Fruit fly (Drosophila melanogaster) Kc167 (cell line): ENCODE data around the gene Ae2.
"Not testable (repeated sequence)": the region's sequence is repeated elsewhere in the genome, so short reads cannot be mapped to it uniquely, and the experiment has no call there.

Experiments used
- Myc ChIP-seq: fragments of >200 bp; optimal IDR thresholded peaks from 2 replicates; lab custom pipeline; 2017; ENCODE audit warnings: missing external identifiers
- Sin3A ChIP-seq: fragments of >200 bp; optimal IDR thresholded peaks from 2 replicates; lab custom pipeline; 2018; ENCODE audit warnings: missing external identifiers
- h ChIP-seq: fragments of >200 bp; optimal IDR thresholded peaks from 3 replicates; lab custom pipeline; 2018; ENCODE audit warnings: missing external identifiers
- insv ChIP-seq: fragments of >200 bp; optimal IDR thresholded peaks from 3 replicates; lab custom pipeline; 2018; ENCODE audit warnings: missing external identifiers
- psq ChIP-seq: fragments of >200 bp; optimal IDR thresholded peaks from 2 replicates; lab custom pipeline; 2017; ENCODE audit warnings: missing external identifiers
- ttk ChIP-seq: sonication (Bioruptor generic); optimal IDR thresholded peaks from 2 replicates; lab custom pipeline; 2017; ENCODE audit warnings: missing external identifiers

Ae2 gene

dm6 chr3L:9767636-9768358 is 4.5 kb downstream of the Ae2 start:
- TF ChIP-seq Sin3A (lab: Kevin White, UChicago) (no peak), ttk (lab: Kevin White, UChicago) (no peak), psq (lab: Kevin White, UChicago) (no peak)

DNA sequence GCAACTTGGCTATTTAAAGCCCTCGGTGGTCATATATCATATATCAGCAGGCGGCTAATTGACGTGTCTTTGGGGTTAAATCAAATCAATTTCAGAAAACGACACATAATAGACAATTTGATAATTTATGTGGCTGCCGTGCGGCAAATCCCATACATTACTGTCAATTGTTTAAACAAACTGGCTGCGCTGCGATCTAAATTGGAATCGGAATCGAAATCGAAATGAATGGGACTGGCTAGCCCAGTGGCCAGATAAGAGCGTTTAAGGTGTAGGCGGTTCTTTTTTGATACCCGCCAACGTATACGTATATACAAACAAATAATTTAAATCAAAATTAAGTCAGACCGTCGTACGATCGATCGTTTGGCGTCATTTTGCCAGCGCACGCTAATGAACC is 5.0 kb downstream of the Ae2 start:
- TF ChIP-seq h (lab: Kevin White, UChicago) = no peak

dm6 chr3L:9775728-9776127 is 12.4 kb downstream of the Ae2 start:
- TF ChIP-seq insv (lab: Kevin White, UChicago) (no peak), h (lab: Kevin White, UChicago) (no peak), psq (lab: Kevin White, UChicago) (no peak), ttk (lab: Kevin White, UChicago) (no peak), Sin3A (lab: Kevin White, UChicago) (no peak), Myc (lab: Kevin White, UChicago) (no peak)

DNA sequence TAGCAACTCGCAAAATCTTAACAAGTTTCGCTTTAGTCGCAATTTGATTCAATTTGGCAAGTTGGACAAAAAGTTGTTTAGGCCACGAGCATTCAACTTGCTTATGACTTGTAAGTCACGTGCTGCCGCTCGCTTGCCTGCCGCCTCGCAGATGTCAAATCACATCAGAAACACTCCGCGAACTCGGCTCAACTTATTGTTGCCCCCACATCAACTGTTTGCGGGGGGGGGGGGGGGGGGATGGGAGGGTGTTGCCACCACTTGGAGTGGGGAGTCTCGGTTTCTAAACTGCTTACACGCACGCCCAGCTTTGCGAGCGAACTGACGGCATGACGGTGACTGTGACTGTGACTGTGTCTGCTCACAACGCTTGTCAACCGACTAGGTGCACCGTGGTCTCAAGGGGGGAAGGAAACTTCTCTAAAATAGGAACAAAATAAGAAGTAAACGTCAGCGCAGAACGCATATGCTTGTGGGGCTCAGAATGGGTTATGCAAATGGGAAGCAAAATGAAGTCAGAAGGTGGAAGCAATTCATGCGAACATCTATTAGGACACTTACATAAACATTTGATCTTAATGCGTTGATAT is 13.6 kb downstream of the Ae2 start:
- TF ChIP-seq h (lab: Kevin White, UChicago) (no peak), Sin3A (lab: Kevin White, UChicago) (no peak), psq (lab: Kevin White, UChicago) (no peak), insv (lab: Kevin White, UChicago) (no peak)

DNA sequence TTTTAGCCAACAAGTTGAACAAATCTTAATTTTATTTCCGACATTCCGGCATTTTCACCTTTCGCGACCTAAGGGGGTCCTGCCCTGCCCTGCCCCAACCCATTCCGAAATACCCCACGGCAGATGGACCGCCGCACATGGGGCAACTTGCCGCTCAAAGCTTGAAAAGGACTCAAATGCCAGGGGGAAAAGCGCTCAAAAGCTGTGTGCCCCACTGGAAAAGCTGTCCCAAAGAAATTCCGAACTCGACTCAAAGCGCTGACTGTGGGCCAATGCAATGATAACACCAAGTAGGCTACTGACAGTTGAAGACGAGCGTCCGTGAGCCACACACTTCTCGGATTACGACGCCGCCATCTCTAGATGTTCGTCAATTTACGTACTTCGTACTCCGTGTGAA is 23.4 kb downstream of the Ae2 start, which contains the start of gene CG32052:
CG32052 (plus strand) TSS at position 301 of the 400 bp plus-strand sequence.
- TF ChIP-seq psq (lab: Kevin White, UChicago) = no peak
- no peak for TF ChIP-seq Myc (lab: Kevin White, UChicago)
- no peak for TF ChIP-seq h (lab: Kevin White, UChicago)
- TF ChIP-seq ttk (lab: Kevin White, UChicago) = no peak
- TF ChIP-seq Sin3A (lab: Kevin White, UChicago) = no peak

- TF ChIP-seq Sin3A (lab: Kevin White, UChicago) (no peak), h (lab: Kevin White, UChicago) (no peak), insv (lab: Kevin White, UChicago) (no peak), ttk (lab: Kevin White, UChicago) (no peak), psq (lab: Kevin White, UChicago) (no peak)
Observed at dm6 chr3L:9797587-9797986, 34.2 kb downstream of the Ae2 start, which contains the start of gene Zasp67. Zasp67 (minus strand) TSS chr3L:9797687.

DNA sequence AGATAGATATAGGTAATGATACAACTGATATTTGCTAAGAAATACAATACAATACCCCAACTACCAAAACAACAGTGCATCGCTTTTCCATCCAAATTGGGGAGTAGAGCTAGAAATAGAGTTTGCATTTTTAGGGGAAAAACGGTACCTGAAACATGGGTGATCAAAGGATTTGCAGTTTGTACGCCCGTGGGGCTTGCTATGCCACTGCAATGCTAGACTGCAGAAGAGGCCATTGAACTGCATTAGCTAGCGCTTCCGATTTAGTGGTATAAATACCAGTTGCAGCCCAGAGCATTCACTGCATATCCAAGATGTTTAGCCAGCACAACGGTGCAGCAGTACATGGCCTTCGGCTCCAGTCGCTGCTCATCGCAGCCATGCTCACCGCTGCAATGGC is 34.8 kb downstream of the Ae2 start, which contains the start of gene Ilp1:
Ilp1 (plus strand) TSS at position 301 of the 400 bp plus-strand sequence.
- TF ChIP-seq psq, insv, h (lab: Kevin White, UChicago): not testable (repeated sequence)

dm6 chr3L:9799398-9799797 is 36.1 kb downstream of the Ae2 start, which contains the start of gene Ilp2:
Ilp2 (plus strand) TSS chr3L:9799698.
- TF ChIP-seq ttk (lab: Kevin White, UChicago) (no peak), psq (lab: Kevin White, UChicago) (no peak)

DNA sequence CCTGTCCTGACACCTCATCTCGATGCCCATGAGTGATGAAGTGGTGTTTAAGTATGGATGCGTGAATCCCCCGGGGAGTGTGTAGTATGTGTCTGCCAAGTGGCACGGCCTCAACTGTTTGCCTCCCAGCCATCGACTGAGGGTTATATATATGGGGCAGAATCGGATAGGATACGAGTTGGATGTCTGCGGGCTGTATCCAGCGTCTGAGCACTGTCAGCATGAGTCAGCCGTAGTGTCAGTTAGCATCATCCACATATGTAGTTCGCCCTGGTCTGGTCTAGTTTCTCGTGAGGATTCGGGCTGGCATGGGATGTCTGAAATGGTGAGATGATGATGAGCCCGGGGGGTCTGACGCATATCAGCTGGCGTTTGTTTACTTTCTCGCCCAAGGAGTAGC is 38.7 kb downstream of the Ae2 start, which contains the start of gene Ilp3:
Ilp3 (minus strand) TSS at position 101 of the 400 bp plus-strand sequence.
- no peak for TF ChIP-seq insv (lab: Kevin White, UChicago)
- no peak for TF ChIP-seq ttk (lab: Kevin White, UChicago)

DNA sequence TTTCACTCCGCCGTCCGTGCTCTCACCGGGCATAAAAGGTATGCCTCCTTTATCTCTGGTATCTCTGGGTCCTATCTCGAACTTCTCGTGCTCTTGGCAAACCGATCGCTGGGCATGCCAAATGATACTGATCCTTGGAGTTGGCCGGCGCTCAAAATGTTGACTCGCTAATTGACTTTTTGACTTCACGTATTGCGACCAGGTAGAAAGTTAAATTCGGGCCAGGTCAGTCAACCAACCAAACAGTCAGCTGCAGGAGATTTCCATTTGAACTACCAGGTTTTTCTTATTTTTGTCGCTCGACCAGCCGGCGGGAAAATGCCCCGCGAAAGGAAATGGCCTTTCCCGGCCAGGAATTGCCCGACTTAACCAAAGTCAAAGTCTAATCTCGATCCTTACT is 40.8 kb downstream of the Ae2 start, which contains the start of gene Ilp4:
Ilp4 (minus strand) TSS at position 139 of the 400 bp plus-strand sequence.
- TF ChIP-seq insv (lab: Kevin White, UChicago) = no peak
- no peak for TF ChIP-seq h (lab: Kevin White, UChicago)
- TF ChIP-seq Myc (lab: Kevin White, UChicago) = no peak
- TF ChIP-seq psq (lab: Kevin White, UChicago) = no peak
- TF ChIP-seq Sin3A (lab: Kevin White, UChicago) = no peak
- TF ChIP-seq ttk (lab: Kevin White, UChicago) = no peak

DNA sequence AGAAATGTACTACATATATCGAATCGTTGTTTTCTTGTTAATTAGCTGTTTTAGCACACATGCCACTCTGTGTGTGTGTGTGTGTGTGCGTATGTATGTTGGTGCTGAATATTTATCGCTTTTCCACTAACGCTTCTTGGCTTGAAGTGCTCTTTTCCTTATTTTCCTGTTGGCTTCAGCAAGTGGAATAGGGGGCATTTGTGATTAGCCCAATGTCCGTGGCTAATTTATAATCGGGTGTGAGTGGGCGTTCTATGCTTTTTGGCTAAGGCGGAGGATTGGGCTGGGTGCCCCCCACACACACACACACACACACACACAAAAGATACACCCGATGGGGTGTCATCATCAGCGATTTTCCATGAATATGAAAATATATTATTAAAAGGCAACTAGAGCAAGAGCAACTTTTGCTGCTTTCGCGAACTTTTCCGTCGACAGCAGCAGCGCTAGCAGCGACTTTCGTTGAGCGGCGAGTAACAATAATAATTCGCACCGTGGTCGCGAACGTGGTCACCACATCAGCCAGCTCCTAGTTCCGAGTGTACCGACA is 50.1 kb downstream of the Ae2 start, which contains the start of gene CG43897:
CG43897 (plus strand) TSS at position 503 of the 553 bp plus-strand sequence.
- TF ChIP-seq psq (lab: Kevin White, UChicago) (no peak), ttk (lab: Kevin White, UChicago) (no peak), Myc (lab: Kevin White, UChicago) (no peak), Sin3A (lab: Kevin White, UChicago) (no peak), h (lab: Kevin White, UChicago) (no peak), insv (lab: Kevin White, UChicago) (no peak)

DNA sequence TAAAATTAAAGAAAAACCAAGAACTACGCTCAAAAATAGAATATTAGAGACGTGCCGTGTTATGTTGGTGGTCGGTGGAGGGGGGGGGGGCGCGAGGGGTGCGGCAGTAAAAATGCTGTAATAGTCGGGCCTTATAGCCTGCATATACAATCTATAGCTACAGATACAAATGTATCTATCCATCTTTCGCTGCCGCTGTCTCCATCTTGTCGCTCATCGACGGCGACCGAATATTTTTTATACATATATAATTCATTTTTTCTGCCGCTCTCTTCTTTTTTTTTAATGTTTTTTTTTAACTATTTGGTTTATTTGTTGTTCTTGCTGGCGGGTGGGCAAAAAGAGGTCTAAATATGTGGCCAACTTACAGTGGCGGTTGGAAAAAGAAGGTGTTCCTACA is 51.3 kb downstream of the Ae2 start:
- TF ChIP-seq ttk (lab: Kevin White, UChicago) (no peak), psq (lab: Kevin White, UChicago) (no peak), insv (lab: Kevin White, UChicago) (no peak), h (lab: Kevin White, UChicago) (no peak), Myc (lab: Kevin White, UChicago) (no peak)
